Fruit fly (Drosophila melanogaster): ENCODE data around the gene CG6693.

dm6 chr3R:11211291-11212061 is 10.0 kb downstream of the CG6693 start:
- peak; percentile 61 for TF ChIP-seq CG1620 (GFP tag; optimal IDR thresholded peaks at IDR 0.05)
- peak; percentile 75 for TF ChIP-seq tj (GFP tag; optimal IDR thresholded peaks at IDR 0.05)
- no peak for TF ChIP-seq CG5204 (GFP tag; optimal IDR thresholded peaks at IDR 0.05)
- peak; percentile 58 for TF ChIP-seq pad (GFP tag; optimal IDR thresholded peaks at IDR 0.05)
- TF ChIP-seq Hr96 (GFP tag; optimal IDR thresholded peaks at IDR 0.05), result peak; percentile 67
- TF ChIP-seq kay (GFP tag; ENCODE audit: borderline replicate concordance), result no peak
- TF ChIP-seq CG12768 (GFP tag; optimal IDR thresholded peaks at IDR 0.05), result peak; percentile 68
- TF ChIP-seq CG7101 (tag; optimal IDR thresholded peaks at IDR 0.05), result peak; percentile 68
- peak; percentile 62 for TF ChIP-seq CG14711 (tag; optimal IDR thresholded peaks at IDR 0.05)
- TF ChIP-seq CG7045 (GFP tag; optimal IDR thresholded peaks at IDR 0.05), result peak; percentile 44
- TF ChIP-seq Clk (GFP tag; optimal IDR thresholded peaks at IDR 0.05), result no peak
- TF ChIP-seq ovo (GFP tag; optimal IDR thresholded peaks at IDR 0.05), result peak; percentile 87
- peak; percentile 55 for TF ChIP-seq bab1 (GFP tag; optimal IDR thresholded peaks at IDR 0.05)
- peak; percentile 49 for TF ChIP-seq CG33017 (tag; optimal IDR thresholded peaks at IDR 0.05)

All from whole organism, adult.